Fruit fly (Drosophila melanogaster) whole organism, embryonic: ENCODE results near the gene rho-4.
A peak's percentile ranks its signal among the peaks of the same experiment; 100 is the strongest.

ENCODE experiments used
- Awh ChIP-seq: fragments of 200-800 bp; sonication (Bioruptor generic); IDR thresholded peaks from 2 replicates; pipeline ENCODE4, ENCODE4 v1.3.6; 2022; ENCODE audit warnings: missing biosample characterization, missing genetic modification characterization
- CG1024 ChIP-seq: fragments of 200-800 bp; sonication (Bioruptor generic); IDR thresholded peaks from 2 replicates; pipeline ENCODE4 v1.3.6; 2022; ENCODE audit warnings: missing biosample characterization, missing genetic modification characterization
- CG10462 ChIP-seq: fragments of 200-800 bp; sonication (Bioruptor generic); optimal IDR thresholded peaks from 2 replicates; lab custom pipeline; 2016; ENCODE audit warnings: missing biosample characterization, missing genetic modification characterization
- CG10543 ChIP-seq: fragments of 200-800 bp; sonication (Bioruptor generic); optimal IDR thresholded peaks from 3 replicates; lab custom pipeline; 2017; ENCODE audit warnings: missing biosample characterization, mild to moderate bottlenecking, missing genetic modification characterization, moderate library complexity
- CG11093 ChIP-seq: fragments of 200-800 bp; sonication (Bioruptor generic); IDR thresholded peaks from 3 replicates; pipeline ENCODE4 v1.3.6; 2022; ENCODE audit warnings: missing biosample characterization, missing genetic modification characterization
- CG11456 ChIP-seq: fragments of 200-800 bp; sonication (Bioruptor generic); IDR thresholded peaks from 3 replicates; pipeline ENCODE4 v1.3.6; 2022; ENCODE audit warnings: missing biosample characterization, missing genetic modification characterization
- CG13894 ChIP-seq: fragments of 200-800 bp; sonication (Bioruptor generic); optimal IDR thresholded peaks from 3 replicates; lab custom pipeline; 2018; ENCODE audit warnings: missing biosample characterization, mild to moderate bottlenecking, missing genetic modification characterization, moderate library complexity
- CG14710 ChIP-seq: fragments of 200-800 bp; sonication (Bioruptor generic); optimal IDR thresholded peaks from 3 replicates; lab custom pipeline; 2019; ENCODE audit warnings: missing biosample characterization, mild to moderate bottlenecking, missing genetic modification characterization, moderate library complexity
- CG15696 ChIP-seq: fragments of 200-800 bp; sonication (Bioruptor generic); optimal IDR thresholded peaks from 2 replicates; lab custom pipeline; 2019; ENCODE audit warnings: missing biosample characterization, mild to moderate bottlenecking, missing genetic modification characterization, moderate library complexity
- CG16779 ChIP-seq: fragments of 200-800 bp; sonication (Bioruptor generic); IDR thresholded peaks from 2 replicates; pipeline ENCODE4 v1.3.6; 2022; ENCODE audit warnings: missing biosample characterization, missing genetic modification characterization
- CG2116 ChIP-seq: fragments of 200-800 bp; sonication (Bioruptor generic); optimal IDR thresholded peaks from 3 replicates; lab custom pipeline; 2018; ENCODE audit warnings: missing biosample characterization, mild to moderate bottlenecking, missing genetic modification characterization
- CG2199 ChIP-seq: fragments of 200-800 bp; sonication (Bioruptor generic); IDR thresholded peaks from 3 replicates; pipeline ENCODE4 v1.3.6; 2022; ENCODE audit warnings: missing biosample characterization, missing genetic modification characterization
- CG3065 ChIP-seq: fragments of 200-800 bp; sonication (Bioruptor generic); optimal IDR thresholded peaks from 2 replicates; lab custom pipeline; 2016; ENCODE audit warnings: missing biosample characterization, missing genetic modification characterization
- CG3726 ChIP-seq: fragments of 200-800 bp; sonication (Bioruptor generic); IDR thresholded peaks from 3 replicates; pipeline ENCODE4, ENCODE4 v1.3.6; 2022; ENCODE audit warnings: missing biosample characterization, missing genetic modification characterization
- CG4328 ChIP-seq: fragments of 200-800 bp; sonication (Bioruptor generic); optimal IDR thresholded peaks from 3 replicates; lab custom pipeline; 2017; ENCODE audit warnings: missing biosample characterization, missing genetic modification reagents, missing genetic modification characterization
- CG4707 ChIP-seq: fragments of 200-800 bp; sonication (Bioruptor generic); optimal IDR thresholded peaks from 2 replicates; lab custom pipeline; 2018; ENCODE audit warnings: missing biosample characterization, mild to moderate bottlenecking, missing genetic modification characterization, moderate library complexity
- CG5953 ChIP-seq: fragments of 200-800 bp; sonication (Bioruptor generic); IDR thresholded peaks from 2 replicates; pipeline ENCODE4 v1.3.6; 2022; ENCODE audit warnings: missing biosample characterization, missing genetic modification characterization
- CG6272 ChIP-seq: fragments of 200-800 bp; sonication (Bioruptor generic); IDR thresholded peaks from 2 replicates; pipeline ENCODE4 v1.3.6; 2022; ENCODE audit warnings: missing biosample characterization, missing genetic modification characterization
- CG7839 ChIP-seq: fragments of 200-800 bp; sonication (Bioruptor generic); optimal IDR thresholded peaks from 3 replicates; lab custom pipeline; 2018; ENCODE audit warnings: missing biosample characterization, mild to moderate bottlenecking, missing genetic modification characterization, moderate library complexity
- Doc2 ChIP-seq: fragments of 200-800 bp; sonication (Bioruptor generic); IDR thresholded peaks from 2 replicates; pipeline ENCODE4 v1.3.6; 2022; ENCODE audit warnings: missing biosample characterization, missing genetic modification characterization
- E2f2 ChIP-seq: fragments of 200-800 bp; sonication (Bioruptor generic); IDR thresholded peaks from 2 replicates; pipeline ENCODE4 v1.3.6; 2022; ENCODE audit warnings: missing biosample characterization, missing genetic modification characterization
- Ets65A ChIP-seq: fragments of 200-800 bp; sonication (Bioruptor generic); peaks from one replicate; lab custom pipeline; 2016; ENCODE audit warnings: missing biosample characterization, missing genetic modification characterization
- H2.0 ChIP-seq: fragments of 200-800 bp; sonication (Bioruptor generic); IDR thresholded peaks from 2 replicates; pipeline ENCODE4 v1.3.6; 2022; ENCODE audit warnings: missing biosample characterization, missing genetic modification characterization
- HLH4C ChIP-seq: fragments of 200-800 bp; sonication (Bioruptor generic); IDR thresholded peaks from 3 replicates; pipeline ENCODE4 v1.3.6; 2022; ENCODE audit warnings: missing biosample characterization, missing genetic modification characterization; ENCODE audit not compliant: partially characterized antibody
- Hr3 ChIP-seq: fragments of 200-800 bp; sonication (Bioruptor generic); optimal IDR thresholded peaks from 3 replicates; lab custom pipeline; 2016; ENCODE audit warnings: missing biosample characterization, missing genetic modification characterization
- Hsf ChIP-seq: fragments of 200-800 bp; sonication (Bioruptor generic); optimal IDR thresholded peaks from 3 replicates; lab custom pipeline; 2016; ENCODE audit warnings: missing biosample characterization, missing genetic modification characterization
- Lpt ChIP-seq: fragments of >200 bp; optimal IDR thresholded peaks from 2 replicates; lab custom pipeline; 2018; ENCODE audit warnings: missing biosample characterization, missing genetic modification characterization
- Myb ChIP-seq: fragments of 200-800 bp; sonication (Bioruptor generic); optimal IDR thresholded peaks from 2 replicates; lab custom pipeline; 2016; ENCODE audit warnings: missing biosample characterization, missing genetic modification characterization
- NC2α ChIP-seq: fragments of 200-800 bp; sonication (Bioruptor generic); optimal IDR thresholded peaks from 2 replicates; lab custom pipeline; 2016; ENCODE audit warnings: missing biosample characterization, missing genetic modification characterization
- NC2β ChIP-seq: fragments of 200-800 bp; sonication (Bioruptor generic); optimal IDR thresholded peaks from 2 replicates; lab custom pipeline; 2016; ENCODE audit warnings: missing biosample characterization, missing genetic modification characterization
- Nf-YC ChIP-seq: fragments of 200-800 bp; optimal IDR thresholded peaks from 3 replicates; lab custom pipeline; 2019; ENCODE audit warnings: missing biosample characterization, mild to moderate bottlenecking, missing genetic modification characterization, moderate library complexity
- Ptx1 ChIP-seq: fragments of 200-800 bp; sonication (Bioruptor generic); IDR thresholded peaks from 2 replicates; pipeline ENCODE4 v1.3.6; 2022; ENCODE audit warnings: missing biosample characterization, missing genetic modification characterization
- Sry-δ ChIP-seq: fragments of 200-800 bp; sonication (Bioruptor generic); optimal IDR thresholded peaks from 2 replicates; lab custom pipeline; 2016; ENCODE audit warnings: missing biosample characterization, missing genetic modification characterization
- Stat92E ChIP-seq, 3 experiments: fragments of >200 bp in 2 of 3; fragments of 200-800 bp in 1 of 3; sonication (Bioruptor generic) in 1 of 3; optimal IDR thresholded peaks; 2 replicates each; lab custom pipeline; 2017 to 2019; ENCODE audit warnings: missing biosample characterization in 3 of 3, missing genetic modification characterization in 3 of 3, mild to moderate bottlenecking in 1 of 3, moderate library complexity in 1 of 3
- YL-1 ChIP-seq: fragments of 200-800 bp; sonication (Bioruptor generic); optimal IDR thresholded peaks from 3 replicates; lab custom pipeline; 2017; ENCODE audit warnings: missing biosample characterization, mild to moderate bottlenecking, missing genetic modification characterization
- al ChIP-seq: fragments of 200-800 bp; sonication (Bioruptor generic); IDR thresholded peaks from 2 replicates; pipeline ENCODE4 v1.3.6; 2022; ENCODE audit warnings: missing biosample characterization, missing genetic modification characterization
- bowl ChIP-seq: fragments of 200-800 bp; sonication (Bioruptor generic); IDR thresholded peaks from 2 replicates; pipeline ENCODE4 v1.3.6; 2022; ENCODE audit warnings: missing biosample characterization, missing genetic modification characterization
- caup ChIP-seq: fragments of 200-800 bp; sonication (Bioruptor generic); optimal IDR thresholded peaks from 3 replicates; lab custom pipeline; 2017; ENCODE audit warnings: missing biosample characterization, mild to moderate bottlenecking, missing genetic modification characterization, moderate library complexity; ENCODE audit not compliant: severe bottlenecking
- dati ChIP-seq: fragments of 200-800 bp; sonication (Bioruptor generic); IDR thresholded peaks from 2 replicates; pipeline ENCODE4 v1.3.6; 2022; ENCODE audit warnings: missing biosample characterization, missing genetic modification characterization
- gcm2 ChIP-seq: fragments of 200-800 bp; sonication (Bioruptor generic); optimal IDR thresholded peaks from 2 replicates; lab custom pipeline; 2016; ENCODE audit warnings: missing biosample characterization, missing genetic modification characterization
- gt ChIP-seq: fragments of 200-800 bp; sonication (Bioruptor generic); IDR thresholded peaks from 2 replicates; pipeline ENCODE4 v1.3.6; 2022; ENCODE audit warnings: missing biosample characterization, missing genetic modification characterization
- insv ChIP-seq, 2 experiments: fragments of 200-800 bp; sonication (Bioruptor generic); optimal IDR thresholded peaks; 3 replicates each; lab custom pipeline; 2016 to 2018; ENCODE audit warnings: missing biosample characterization in 2 of 2, missing genetic modification characterization in 2 of 2
- kay ChIP-seq: fragments of 200-800 bp; sonication (Bioruptor generic); optimal IDR thresholded peaks from 2 replicates; lab custom pipeline; 2016; ENCODE audit warnings: missing biosample characterization, missing genetic modification characterization
- mirr ChIP-seq: fragments of 200-800 bp; sonication (Bioruptor generic); optimal IDR thresholded peaks from 3 replicates; lab custom pipeline; 2018; ENCODE audit warnings: missing biosample characterization, mild to moderate bottlenecking, missing genetic modification characterization
- nom ChIP-seq: fragments of 200-800 bp; sonication (Bioruptor generic); optimal IDR thresholded peaks from 2 replicates; lab custom pipeline; 2017; ENCODE audit warnings: missing biosample characterization, missing genetic modification characterization, mild to moderate bottlenecking, moderate library complexity, missing genetic modification reagents
- org-1 ChIP-seq: fragments of 200-800 bp; sonication (Bioruptor generic); optimal IDR thresholded peaks from 2 replicates; lab custom pipeline; 2017; ENCODE audit warnings: missing biosample characterization, missing genetic modification characterization
- pzg ChIP-seq: fragments of 200-800 bp; sonication (Bioruptor generic); optimal IDR thresholded peaks from 3 replicates; lab custom pipeline; 2018; ENCODE audit warnings: missing biosample characterization, mild to moderate bottlenecking, missing genetic modification characterization, moderate library complexity
- scrt ChIP-seq: fragments of 200-800 bp; sonication (Bioruptor generic); optimal IDR thresholded peaks from 2 replicates; lab custom pipeline; 2018; ENCODE audit warnings: missing biosample characterization, mild to moderate bottlenecking, missing genetic modification characterization, moderate library complexity
- sug ChIP-seq: fragments of 200-800 bp; optimal IDR thresholded peaks from 2 replicates; lab custom pipeline; 2019; ENCODE audit warnings: missing biosample characterization, mild to moderate bottlenecking, missing genetic modification characterization, moderate library complexity
- vvl ChIP-seq: fragments of 200-800 bp; sonication (Bioruptor generic); IDR thresholded peaks from 2 replicates; pipeline ENCODE4 v1.3.6; 2022; ENCODE audit warnings: missing biosample characterization, missing genetic modification characterization

rho-4 gene

dm6 chrX:11580200-11580840 lies 19.3 kb upstream of the rho-4 start, which contains the start of gene nod (continued):
- TF ChIP-seq CG3065 (peak; percentile 42), YL-1 (GFP tag; lab: Kevin White, UChicago) (peak; percentile 1), CG13894 (tag; lab: Kevin White, UChicago) (peak; percentile 66), CG14710 (tag; lab: Kevin White, UChicago) (peak; percentile 71), CG16779 (GFP tag; lab: Robert Waterston, UW) (no peak), caup (peak; percentile 68), Awh (GFP tag; lab: Robert Waterston, UW) (0 out of 2 replicates have a peak, but pooled peaks have one; percentile 37), CG5953 (GFP tag; lab: Robert Waterston, UW) (peak; percentile 32; the same call in 1 of the 2 replicates), CG2199 (GFP tag; lab: Robert Waterston, UW) (0 out of 3 replicates have a peak, but pooled peaks have one; percentile 14), Hsf (peak; percentile 68), Ptx1 (GFP tag; lab: Robert Waterston, UW) (peak; percentile 58), CG10462 (GFP tag; lab: Kevin White, UChicago) (peak; percentile 37), pzg (GFP tag; lab: Kevin White, UChicago) (peak; percentile 97), gt (GFP tag; lab: Robert Waterston, UW) (no peak), Myb (GFP tag; lab: Kevin White, UChicago) (peak; percentile 97), NC2β (GFP tag; lab: Kevin White, UChicago) (peak; percentile 57), dati (GFP tag; lab: Robert Waterston, UW) (no peak), Nf-YC (peak; percentile 48), Ets65A (peak; percentile 94), CG4707 (GFP tag; lab: Kevin White, UChicago) (peak; percentile 6), CG3726 (GFP tag; lab: Robert Waterston, UW) (0 out of 3 replicates have a peak, but pooled peaks have one; percentile 48), org-1 (GFP tag; lab: Kevin White, UChicago) (peak; percentile 60), CG4328 (GFP tag; lab: Kevin White, UChicago) (peak; percentile 23), CG6272 (peak; percentile 48; the same call in 1 of the 2 replicates), NC2α (peak; percentile 41), CG10543 (peak; percentile 49), HLH4C (GFP tag; lab: Robert Waterston, UW) (no peak), Lpt (GFP tag; lab: Kevin White, UChicago) (no peak), CG2116 (peak; percentile 69), CG15696 (tag; lab: Kevin White, UChicago) (peak; percentile 41), CG7839 (no peak), sug (tag; lab: Kevin White, UChicago) (peak; percentile 63), gcm2 (GFP tag; lab: Kevin White, UChicago) (peak; percentile 46), CG11093 (GFP tag; lab: Robert Waterston, UW) (0 out of 3 replicates have a peak, but pooled peaks have one; percentile 18), Stat92E (GFP tag; optimal IDR thresholded peaks at IDR 0.05; lab: Kevin White, UChicago) (no peak), insv (GFP tag; optimal IDR thresholded peaks at IDR 0.05; lab: Kevin White, UChicago) (peak in 1 of 2 experiments; percentile 22), kay (GFP tag; lab: Kevin White, UChicago) (peak; percentile 2), bowl (GFP tag; lab: Robert Waterston, UW) (no peak), vvl (GFP tag; lab: Robert Waterston, UW) (peak; percentile 57), nom (GFP tag; lab: Kevin White, UChicago) (no peak), Hr3 (GFP tag; lab: Kevin White, UChicago) (peak; percentile 39), al (peak; percentile 47; the same call in 1 of the 2 replicates), CG1024 (no peak), CG11456 (GFP tag; lab: Robert Waterston, UW) (peak; percentile 77; the same call in 2 of the 3 replicates), E2f2 (peak; percentile 83), Doc2 (GFP tag; lab: Robert Waterston, UW) (no peak), scrt (GFP tag; lab: Kevin White, UChicago) (no peak), Sry-δ (peak; percentile 97), mirr (peak; percentile 42), H2.0 (GFP tag; lab: Robert Waterston, UW) (peak; percentile 44; the same call in 1 of the 2 replicates)
